Fruit fly (Drosophila melanogaster) whole organism, embryonic: ENCODE results near the gene CG34290.

Experiments
- Awh ChIP-seq: fragments of 200-800 bp; sonication (Bioruptor generic); IDR thresholded peaks from 2 replicates; pipeline ENCODE4, ENCODE4 v1.3.6; 2022; ENCODE audit warnings: missing biosample characterization, missing genetic modification characterization
- C15 ChIP-seq: fragments of 200-800 bp; sonication (Bioruptor generic); IDR thresholded peaks from 3 replicates; pipeline ENCODE4 v1.3.6; 2022; ENCODE audit warnings: missing biosample characterization, missing genetic modification characterization
- CG11560 ChIP-seq: fragments of 200-800 bp; sonication (Bioruptor generic); IDR thresholded peaks from 3 replicates; pipeline ENCODE4 v1.3.6; 2022; ENCODE audit warnings: missing biosample characterization, missing genetic modification characterization
- CG11696 ChIP-seq: fragments of 200-800 bp; sonication (Bioruptor generic); IDR thresholded peaks from 2 replicates; pipeline ENCODE4 v1.3.6; 2022; ENCODE audit warnings: missing biosample characterization, missing genetic modification characterization
- CG12155 ChIP-seq: fragments of 200-800 bp; sonication (Bioruptor generic); optimal IDR thresholded peaks from 3 replicates; lab custom pipeline; 2016; ENCODE audit warnings: missing biosample characterization, missing genetic modification characterization
- CG12744 ChIP-seq: fragments of 200-800 bp; sonication (Bioruptor generic); optimal IDR thresholded peaks from 2 replicates; lab custom pipeline; 2016; ENCODE audit warnings: missing biosample characterization, missing genetic modification characterization
- CG14050 ChIP-seq: fragments of 200-800 bp; sonication (Bioruptor generic); IDR thresholded peaks from 3 replicates; pipeline ENCODE4 v1.3.6; 2022; ENCODE audit warnings: missing biosample characterization, missing genetic modification characterization
- CG14667 ChIP-seq: fragments of 200-800 bp; sonication (Bioruptor generic); IDR thresholded peaks from 2 replicates; pipeline ENCODE4 v1.3.6; 2022; ENCODE audit warnings: missing biosample characterization, missing genetic modification characterization
- CG15011 ChIP-seq: fragments of 200-800 bp; sonication (Bioruptor generic); optimal IDR thresholded peaks from 3 replicates; lab custom pipeline; 2018; ENCODE audit warnings: missing biosample characterization, mild to moderate bottlenecking, missing genetic modification characterization
- CG15269 ChIP-seq: fragments of 200-800 bp; sonication (Bioruptor generic); optimal IDR thresholded peaks from 2 replicates; lab custom pipeline; 2018; ENCODE audit warnings: missing biosample characterization, mild to moderate bottlenecking, missing genetic modification characterization, moderate library complexity
- CG15514 ChIP-seq: fragments of 200-800 bp; sonication (Bioruptor generic); optimal IDR thresholded peaks from 3 replicates; lab custom pipeline; 2017; ENCODE audit warnings: missing biosample characterization, missing genetic modification characterization, mild to moderate bottlenecking, moderate library complexity, missing genetic modification reagents
- CG1647 ChIP-seq: fragments of 200-800 bp; sonication (Bioruptor generic); optimal IDR thresholded peaks from 3 replicates; lab custom pipeline; 2016; ENCODE audit warnings: missing biosample characterization, missing genetic modification characterization
- CG17829 ChIP-seq: fragments of 200-800 bp; optimal IDR thresholded peaks from 2 replicates; lab custom pipeline; 2019; ENCODE audit warnings: missing biosample characterization, mild to moderate bottlenecking, missing genetic modification characterization, moderate library complexity
- CG5953 ChIP-seq: fragments of 200-800 bp; sonication (Bioruptor generic); IDR thresholded peaks from 2 replicates; pipeline ENCODE4 v1.3.6; 2022; ENCODE audit warnings: missing biosample characterization, missing genetic modification characterization
- CG6689 ChIP-seq: fragments of 200-800 bp; sonication (Bioruptor generic); IDR thresholded peaks from 2 replicates; pipeline ENCODE4 v1.3.6; 2022; ENCODE audit warnings: missing biosample characterization, missing genetic modification characterization
- Dip2 ChIP-seq: fragments of 200-800 bp; sonication (Bioruptor generic); IDR thresholded peaks from 2 replicates; pipeline ENCODE4 v1.3.6; 2022; ENCODE audit warnings: missing biosample characterization, missing genetic modification characterization
- Eip74EF ChIP-seq, 2 experiments: fragments of 200-800 bp in 1 of 2; fragments of >200 bp in 1 of 2; sonication (Bioruptor generic) in 1 of 2; optimal IDR thresholded peaks; 2 replicates each; lab custom pipeline; 2017 to 2019; ENCODE audit warnings: missing biosample characterization in 2 of 2, missing genetic modification characterization in 2 of 2, mild to moderate bottlenecking in 1 of 2, moderate library complexity in 1 of 2
- Fer1 ChIP-seq: fragments of 200-800 bp; sonication (Bioruptor generic); optimal IDR thresholded peaks from 2 replicates; lab custom pipeline; 2017; ENCODE audit warnings: missing biosample characterization, mild to moderate bottlenecking, missing genetic modification characterization
- GATAe ChIP-seq: fragments of 200-800 bp; sonication (Bioruptor generic); conservative IDR thresholded peaks from 2 replicates; pipeline ENCODE4 v1.3.6; 2022; ENCODE audit warnings: missing biosample characterization, missing genetic modification characterization
- HLHmδ ChIP-seq: fragments of 200-800 bp; sonication (Bioruptor generic); optimal IDR thresholded peaks from 2 replicates; lab custom pipeline; 2018; ENCODE audit warnings: missing biosample characterization, mild to moderate bottlenecking, missing genetic modification characterization, moderate library complexity
- HmgZ ChIP-seq: fragments of 200-800 bp; sonication (Bioruptor generic); optimal IDR thresholded peaks from 2 replicates; lab custom pipeline; 2018; ENCODE audit warnings: missing biosample characterization, mild to moderate bottlenecking, missing genetic modification characterization
- MBD-R2 ChIP-seq: fragments of 200-800 bp; sonication (Bioruptor generic); IDR thresholded peaks from 2 replicates; pipeline ENCODE4 v1.3.6; 2022; ENCODE audit warnings: missing biosample characterization, missing genetic modification characterization
- NC2α ChIP-seq: fragments of 200-800 bp; sonication (Bioruptor generic); optimal IDR thresholded peaks from 2 replicates; lab custom pipeline; 2016; ENCODE audit warnings: missing biosample characterization, missing genetic modification characterization
- NC2β ChIP-seq: fragments of 200-800 bp; sonication (Bioruptor generic); optimal IDR thresholded peaks from 2 replicates; lab custom pipeline; 2016; ENCODE audit warnings: missing biosample characterization, missing genetic modification characterization
- Oaz ChIP-seq: fragments of 200-800 bp; sonication (Bioruptor generic); IDR thresholded peaks from 2 replicates; pipeline ENCODE4 v1.3.6; 2022; ENCODE audit warnings: missing biosample characterization, missing genetic modification characterization
- Ravus ChIP-seq: fragments of 200-800 bp; sonication (Bioruptor generic); IDR thresholded peaks from 2 replicates; pipeline ENCODE4 v1.3.6; 2022; ENCODE audit warnings: missing biosample characterization, missing genetic modification characterization
- Sry-β ChIP-seq: fragments of 200-800 bp; sonication (Bioruptor generic); optimal IDR thresholded peaks from 2 replicates; lab custom pipeline; 2018; ENCODE audit warnings: missing biosample characterization, mild to moderate bottlenecking, missing genetic modification characterization, moderate library complexity
- Stat92E ChIP-seq, 3 experiments: fragments of >200 bp in 2 of 3; fragments of 200-800 bp in 1 of 3; sonication (Bioruptor generic) in 1 of 3; optimal IDR thresholded peaks; 2 replicates each; lab custom pipeline; 2017 to 2019; ENCODE audit warnings: missing biosample characterization in 3 of 3, missing genetic modification characterization in 3 of 3, mild to moderate bottlenecking in 1 of 3, moderate library complexity in 1 of 3
- Vsx1 ChIP-seq: fragments of 200-800 bp; sonication (Bioruptor generic); optimal IDR thresholded peaks from 2 replicates; lab custom pipeline; 2017; ENCODE audit warnings: missing biosample characterization, mild to moderate bottlenecking, missing genetic modification characterization, missing genetic modification reagents
- ac ChIP-seq: fragments of 200-800 bp; sonication (Bioruptor generic); optimal IDR thresholded peaks from 3 replicates; lab custom pipeline; 2017; ENCODE audit warnings: missing biosample characterization, mild to moderate bottlenecking, missing genetic modification characterization
- ase ChIP-seq: fragments of 200-800 bp; sonication (Bioruptor generic); IDR thresholded peaks from 3 replicates; pipeline ENCODE4 v1.3.6; 2022; ENCODE audit warnings: missing biosample characterization, missing genetic modification characterization
- bowl ChIP-seq: fragments of 200-800 bp; sonication (Bioruptor generic); IDR thresholded peaks from 2 replicates; pipeline ENCODE4 v1.3.6; 2022; ENCODE audit warnings: missing biosample characterization, missing genetic modification characterization
- cas ChIP-seq: fragments of 200-800 bp; sonication (Bioruptor generic); IDR thresholded peaks from 2 replicates; pipeline ENCODE4 v1.3.6; 2022; ENCODE audit warnings: missing biosample characterization, missing genetic modification characterization
- ewg ChIP-seq: fragments of 200-800 bp; sonication (Bioruptor generic); optimal IDR thresholded peaks from 3 replicates; lab custom pipeline; 2017; ENCODE audit warnings: mild to moderate bottlenecking, missing biosample characterization, missing genetic modification reagents, missing genetic modification characterization
- jumu ChIP-seq: fragments of 200-800 bp; sonication (Bioruptor generic); optimal IDR thresholded peaks from 3 replicates; lab custom pipeline; 2016; ENCODE audit warnings: missing biosample characterization, missing genetic modification characterization
- kah ChIP-seq: fragments of 200-800 bp; sonication (Bioruptor generic); optimal IDR thresholded peaks from 2 replicates; lab custom pipeline; 2018; ENCODE audit warnings: missing biosample characterization, mild to moderate bottlenecking, missing genetic modification characterization
- lola ChIP-seq, 3 experiments: fragments of >200 bp in 2 of 3; fragments of 200-800 bp in 1 of 3; sonication (Bioruptor generic) in 1 of 3; optimal IDR thresholded peaks; 2 replicates each; lab custom pipeline; 2017 to 2019; ENCODE audit warnings: missing biosample characterization in 3 of 3, missing genetic modification characterization in 3 of 3, mild to moderate bottlenecking in 1 of 3, moderate library complexity in 1 of 3
- lov ChIP-seq, 2 experiments: fragments of 200-800 bp in 1 of 2; fragments of >200 bp in 1 of 2; sonication (Bioruptor generic) in 1 of 2; IDR thresholded peaks in 1 of 2; optimal IDR thresholded peaks in 1 of 2; 2 replicates in 1 of 2; 3 replicates in 1 of 2; pipeline versions ENCODE4 v1.3.6 to Lab custom; 2017 to 2022; ENCODE audit warnings: missing biosample characterization in 1 of 2, missing genetic modification characterization in 1 of 2
- nmo ChIP-seq: fragments of 200-800 bp; sonication (Bioruptor generic); optimal IDR thresholded peaks from 2 replicates; lab custom pipeline; 2018; ENCODE audit warnings: missing biosample characterization, mild to moderate bottlenecking, missing genetic modification characterization, moderate library complexity
- otp ChIP-seq: fragments of 200-800 bp; sonication (Bioruptor generic); IDR thresholded peaks from 3 replicates; pipeline ENCODE4, ENCODE4 v1.3.6; 2022; ENCODE audit warnings: missing biosample characterization, missing genetic modification characterization
- pb ChIP-seq: fragments of 200-800 bp; sonication (Bioruptor generic); optimal IDR thresholded peaks from 3 replicates; lab custom pipeline; 2016; ENCODE audit warnings: missing biosample characterization, missing genetic modification characterization
- peb ChIP-seq: fragments of 200-800 bp; sonication (Bioruptor generic); IDR thresholded peaks from 2 replicates; pipeline ENCODE4 v1.3.6; 2022; ENCODE audit warnings: missing biosample characterization, missing genetic modification characterization
- tio ChIP-seq: fragments of 200-800 bp; sonication (Bioruptor generic); optimal IDR thresholded peaks from 2 replicates; lab custom pipeline; 2017; ENCODE audit warnings: missing biosample characterization, missing genetic modification characterization, inconsistent platforms
- tup ChIP-seq: fragments of 200-800 bp; sonication (Bioruptor generic); optimal IDR thresholded peaks from 2 replicates; lab custom pipeline; 2016; ENCODE audit warnings: missing biosample characterization, mild to moderate bottlenecking, missing genetic modification characterization, moderate library complexity
- usp ChIP-seq: fragments of >200 bp; optimal IDR thresholded peaks from 2 replicates; lab custom pipeline; 2017; ENCODE audit warnings: missing biosample characterization, missing genetic modification characterization
- vvl ChIP-seq: fragments of 200-800 bp; sonication (Bioruptor generic); IDR thresholded peaks from 2 replicates; pipeline ENCODE4 v1.3.6; 2022; ENCODE audit warnings: missing biosample characterization, missing genetic modification characterization
- wek ChIP-seq: fragments of 200-800 bp; sonication (Bioruptor generic); optimal IDR thresholded peaks from 3 replicates; lab custom pipeline; 2018; ENCODE audit warnings: missing biosample characterization, mild to moderate bottlenecking, missing genetic modification characterization, moderate library complexity
- zen2 ChIP-seq: fragments of 200-800 bp; sonication (Bioruptor generic); IDR thresholded peaks from 3 replicates; pipeline ENCODE4 v1.3.6; 2022; ENCODE audit warnings: missing biosample characterization, missing genetic modification characterization; ENCODE audit not compliant: partially characterized antibody

CG34290 gene

dm6 chr3R:24294784-24295555 is 5.4 kb upstream of the CG34290 start, which contains the start of gene crb (continued):
- TF ChIP-seq lov (optimal IDR thresholded peaks at IDR 0.05; lab: Kevin White, UChicago), result no peak
- TF ChIP-seq lov (GFP tag; IDR thresholded peaks at IDR 0.05; lab: Robert Waterston, UW), result 0 out of 3 replicates have a peak, but pooled peaks have one; percentile 33
- TF ChIP-seq ase (GFP tag; lab: Robert Waterston, UW), result peak; percentile 55; the same call in 1 of the 3 replicates
- no peak for TF ChIP-seq tio
- TF ChIP-seq NC2β (GFP tag; lab: Kevin White, UChicago), result peak; percentile 72
- TF ChIP-seq HmgZ (tag; lab: Kevin White, UChicago), result peak; percentile 83
- TF ChIP-seq GATAe, result no peak
- peak; percentile 69 for TF ChIP-seq vvl (GFP tag; lab: Robert Waterston, UW)
- TF ChIP-seq Dip2 (GFP tag; lab: Robert Waterston, UW), result no peak
- TF ChIP-seq Eip74EF (GFP tag; optimal IDR thresholded peaks at IDR 0.05; lab: Kevin White, UChicago), result peak in 1 of 2 experiments; percentile 39
- no peak for TF ChIP-seq tup
- no peak for TF ChIP-seq peb (GFP tag; lab: Robert Waterston, UW)
- TF ChIP-seq Fer1 (GFP tag; lab: Kevin White, UChicago), result peak; percentile 58
- TF ChIP-seq zen2 (GFP tag; lab: Robert Waterston, UW), result peak; percentile 53; the same call in 2 of the 3 replicates
- peak; percentile 66 for TF ChIP-seq MBD-R2 (GFP tag; lab: Robert Waterston, UW)
- no peak for TF ChIP-seq CG14667 (GFP tag; lab: Robert Waterston, UW)
- TF ChIP-seq bowl (GFP tag; lab: Robert Waterston, UW), result no peak
- no peak for TF ChIP-seq usp (GFP tag; lab: Kevin White, UChicago)
- peak; percentile 58 for TF ChIP-seq NC2α (GFP tag; lab: Kevin White, UChicago)
- TF ChIP-seq Stat92E (GFP tag; optimal IDR thresholded peaks at IDR 0.05; lab: Kevin White, UChicago), result peak in 1 of 3 experiments; percentile 56
- TF ChIP-seq lola (GFP tag; optimal IDR thresholded peaks at IDR 0.05; lab: Kevin White, UChicago), result peak in 1 of 3 experiments; percentile 19
- peak; percentile 53 for TF ChIP-seq HLHmδ (GFP tag; lab: Kevin White, UChicago)
- no peak for TF ChIP-seq Oaz (GFP tag; lab: Robert Waterston, UW)
- TF ChIP-seq CG12155, result peak; percentile 28
- TF ChIP-seq Vsx1 (GFP tag; lab: Kevin White, UChicago), result no peak
- no peak for TF ChIP-seq CG15011 (GFP tag; lab: Kevin White, UChicago)
- 0 out of 2 replicates have a peak, but pooled peaks have one; percentile 32 for TF ChIP-seq CG5953 (GFP tag; lab: Robert Waterston, UW)
- TF ChIP-seq CG11696 (GFP tag; lab: Robert Waterston, UW), result no peak
- TF ChIP-seq Sry-β (GFP tag; lab: Kevin White, UChicago), result no peak
- no peak for TF ChIP-seq kah
- peak; percentile 44 for TF ChIP-seq pb (GFP tag; lab: Kevin White, UChicago)
- no peak for TF ChIP-seq Ravus (GFP tag; lab: Robert Waterston, UW)
- no peak for TF ChIP-seq C15 (GFP tag; lab: Robert Waterston, UW)
- no peak for TF ChIP-seq cas (GFP tag; lab: Robert Waterston, UW)
- 0 out of 3 replicates have a peak, but pooled peaks have one; percentile 24 for TF ChIP-seq CG14050 (GFP tag; lab: Robert Waterston, UW)
- TF ChIP-seq otp (GFP tag; lab: Robert Waterston, UW), result peak; percentile 33; the same call in 1 of the 3 replicates
- peak; percentile 60 for TF ChIP-seq CG15269 (tag; lab: Kevin White, UChicago)
- peak; percentile 5 for TF ChIP-seq ewg (GFP tag; lab: Kevin White, UChicago)
- TF ChIP-seq Awh (GFP tag; lab: Robert Waterston, UW), result 0 out of 2 replicates have a peak, but pooled peaks have one; percentile 29
- TF ChIP-seq CG1647 (GFP tag; lab: Kevin White, UChicago), result no peak
- peak; percentile 58 for TF ChIP-seq nmo (GFP tag; lab: Kevin White, UChicago)
- TF ChIP-seq CG12744, result peak; percentile 55
- no peak for TF ChIP-seq CG11560 (tag; lab: Robert Waterston, UW)
- TF ChIP-seq ac (GFP tag; lab: Kevin White, UChicago), result no peak
- TF ChIP-seq wek, result peak; percentile 59
- TF ChIP-seq CG6689, result peak; percentile 38; the same call in 1 of the 2 replicates
- peak; percentile 18 for TF ChIP-seq jumu (GFP tag; lab: Kevin White, UChicago)
- TF ChIP-seq CG15514 (GFP tag; lab: Kevin White, UChicago), result peak; percentile 65
- peak; percentile 59 for TF ChIP-seq CG17829 (tag; lab: Kevin White, UChicago)
